Fruit fly (Drosophila melanogaster) ovary, adult (tissue): ENCODE measurements around the gene CG11726.
A peak's percentile ranks its signal among the peaks of the same experiment; 100 is the strongest.

Source experiments
- CG17801 ChIP-seq: fragments of 200-800 bp; optimal IDR thresholded peaks from 2 replicates; lab custom pipeline; 2019; ENCODE audit warnings: missing biosample characterization, mild to moderate bottlenecking, missing genetic modification characterization, moderate library complexity; ENCODE audit not compliant: partially characterized antibody

The CG11726 gene

dm6 chr3L:11400262-11400661 is 5.8 kb downstream of the CG11726 start:
- TF ChIP-seq CG17801: no peak

dm6 chr3L:11400673-11401186 is 6.2 kb downstream of the CG11726 start:
- TF ChIP-seq CG17801: no peak

dm6 chr3L:11402305-11402704 is 7.8 kb downstream of the CG11726 start:
- no peak for TF ChIP-seq CG17801

- TF ChIP-seq CG17801: no peak
Observed at dm6 chr3L:11403542-11403941, 9.1 kb downstream of the CG11726 start.

- TF ChIP-seq CG17801: peak; percentile 58
Observed at dm6 chr3L:11405362-11406254, 11.1 kb downstream of the CG11726 start.

dm6 chr3L:11406535-11407201 is 12.2 kb downstream of the CG11726 start:
- no peak for TF ChIP-seq CG17801

dm6 chr3L:11407202-11407829 is 12.8 kb downstream of the CG11726 start:
- no peak for TF ChIP-seq CG17801

- no peak for TF ChIP-seq CG17801
Observed at dm6 chr3L:11408282-11409047, 14.0 kb downstream of the CG11726 start.

dm6 chr3L:11410505-11410904 is 16.0 kb downstream of the CG11726 start:
- no peak for TF ChIP-seq CG17801

- no peak for TF ChIP-seq CG17801
Observed at dm6 chr3L:11413697-11414096, 19.2 kb downstream of the CG11726 start.

dm6 chr3L:11414453-11414852 is 20.0 kb downstream of the CG11726 start:
- TF ChIP-seq CG17801: no peak

dm6 chr3L:11415382-11415781 is 20.9 kb downstream of the CG11726 start:
- TF ChIP-seq CG17801: no peak

- no peak for TF ChIP-seq CG17801
Observed at dm6 chr3L:11416495-11417272, 22.2 kb downstream of the CG11726 start.

- no peak for TF ChIP-seq CG17801
Observed at dm6 chr3L:11417273-11418040, 23.0 kb downstream of the CG11726 start.
